Worm (Caenorhabditis elegans): ENCODE measurements around the gene F35H8.4.
A peak's percentile ranks its signal among the peaks of the same experiment; 100 is the strongest.

Gene F35H8.4

ce11 chrII:9601069-9601468 is 41.2 kb upstream of the F35H8.4 start (continued):
- TF ChIP-seq chd-7 (tag; optimal IDR thresholded peaks at IDR 0.05) (peak; percentile 49), him-1 (tag; optimal IDR thresholded peaks at IDR 0.05) (no peak), ets-4 (GFP tag; optimal IDR thresholded peaks at IDR 0.05) (peak; percentile 17), aptf-2 (GFP tag; conservative IDR thresholded peaks at IDR 0.05) (no peak), sdz-38 (tag; optimal IDR thresholded peaks at IDR 0.05) (no peak), somi-1 (GFP tag; optimal IDR thresholded peaks at IDR 0.05) (peak; percentile 64), ztf-3 (GFP tag; optimal IDR thresholded peaks at IDR 0.05) (no peak), ceh-58 (GFP tag; IDR thresholded peaks at IDR 0.05) (no peak), repo-1 (tag; optimal IDR thresholded peaks at IDR 0.05) (no peak), madf-6 (GFP tag; IDR thresholded peaks at IDR 0.05) (no peak), madf-3 (GFP tag; IDR thresholded peaks at IDR 0.05) (no peak), ZK185.1 (tag; optimal IDR thresholded peaks at IDR 0.05; ENCODE audit: poor library complexity, severe bottlenecking) (no peak), ztf-22 (GFP tag; optimal IDR thresholded peaks at IDR 0.05) (peak; percentile 26), rpc-1 (optimal IDR thresholded peaks at IDR 0.05) (no peak), rpc-1 (tag; optimal IDR thresholded peaks at IDR 0.05) (no peak), lin-40 (tag; optimal IDR thresholded peaks at IDR 0.05) (peak; percentile 58), F57C9.4 (tag; optimal IDR thresholded peaks at IDR 0.05) (no peak), Y53G8AR.9 (GFP tag; conservative IDR thresholded peaks at IDR 0.05) (0 out of 2 replicates have a peak, but pooled peaks have one; percentile 23), xnd-1 (tag; optimal IDR thresholded peaks at IDR 0.05) (no peak), B0035.1 (tag; optimal IDR thresholded peaks at IDR 0.05) (no peak), rcor-1 (GFP tag; IDR thresholded peaks at IDR 0.05) (no peak), mxl-1 (tag; optimal IDR thresholded peaks at IDR 0.05) (no peak), F57A8.1 (GFP tag; optimal IDR thresholded peaks at IDR 0.05) (no peak), T07F8.4 (tag; optimal IDR thresholded peaks at IDR 0.05) (no peak), nhr-27 (tag; optimal IDR thresholded peaks at IDR 0.05) (no peak), ztf-18 (tag; optimal IDR thresholded peaks at IDR 0.05) (no peak), lin-54 (GFP tag; optimal IDR thresholded peaks at IDR 0.05) (peak; percentile 9), ztf-26 (tag; optimal IDR thresholded peaks at IDR 0.05) (peak; percentile 50), hsf-1 (GFP tag; IDR thresholded peaks at IDR 0.05) (no peak), ekl-4 (GFP tag; IDR thresholded peaks at IDR 0.05) (no peak), F39B2.1 (GFP tag; IDR thresholded peaks at IDR 0.05) (no peak), mcd-1 (GFP tag; IDR thresholded peaks at IDR 0.05) (no peak), hlh-12 (tag; optimal IDR thresholded peaks at IDR 0.05) (no peak), let-607 (tag; optimal IDR thresholded peaks at IDR 0.05) (peak; percentile 74 to 83), egl-44 (GFP tag; IDR thresholded peaks at IDR 0.05) (0 out of 2 replicates have a peak, but pooled peaks have one; percentile 42), C06A6.2 (GFP tag; conservative IDR thresholded peaks at IDR 0.05) (no peak), T26A5.8 (tag; optimal IDR thresholded peaks at IDR 0.05) (no peak), lin-26 (GFP tag; IDR thresholded peaks at IDR 0.05) (no peak), nhr-179 (tag; optimal IDR thresholded peaks at IDR 0.05) (no peak), snpc-4 (GFP tag; optimal IDR thresholded peaks at IDR 0.05) (no peak), snpc-4 (tag; optimal IDR thresholded peaks at IDR 0.05) (no peak), bed-1 (GFP tag; IDR thresholded peaks at IDR 0.05) (no peak), hmg-1.2 (GFP tag; IDR thresholded peaks at IDR 0.05) (0 out of 2 replicates have a peak, but pooled peaks have one; percentile 15), F22D6.2 (tag; optimal IDR thresholded peaks at IDR 0.05) (peak; percentile 59)
